Worm (Caenorhabditis elegans) whole organism, L2 larva: ENCODE measurements around the gene M03B6.1.

ENCODE experiments used
- C34F6.9 ChIP-seq: fragments of 150-350 bp; optimal IDR thresholded peaks from 2 replicates; lab custom pipeline; 2014; ENCODE audit warnings: missing biosample characterization, missing genetic modification characterization
- R02D3.7 ChIP-seq: fragments of 150-350 bp; optimal IDR thresholded peaks from 2 replicates; lab custom pipeline; 2014; ENCODE audit warnings: missing biosample characterization, missing genetic modification characterization
- Y55F3AM.14 ChIP-seq: fragments of 200-800 bp; sonication (Bioruptor generic); optimal IDR thresholded peaks from 2 replicates; lab custom pipeline; 2018; ENCODE audit warnings: mild to moderate bottlenecking, missing genetic modification characterization, missing compliant biosample characterization
- ZK546.5 ChIP-seq: sonication (generic microtip); optimal IDR thresholded peaks from 2 replicates; lab custom pipeline; 2017; ENCODE audit warnings: missing biosample characterization, missing genetic modification characterization
- aly-2 ChIP-seq: fragments of 150-350 bp; optimal IDR thresholded peaks from 2 replicates; lab custom pipeline; 2014; ENCODE audit warnings: missing biosample characterization, missing genetic modification characterization
- ama-1 ChIP-seq: fragments of 150-350 bp; optimal IDR thresholded peaks from 2 replicates; lab custom pipeline; 2018; ENCODE audit warnings: inconsistent platforms
- blmp-1 ChIP-seq: sonication (generic microtip); optimal IDR thresholded peaks from 2 replicates; lab custom pipeline; 2017; ENCODE audit warnings: missing genetic modification characterization, mild to moderate bottlenecking, missing compliant biosample characterization, antibody characterized with exemption, moderate library complexity; ENCODE audit not compliant: insufficient read depth
- ceh-16 ChIP-seq: fragments of 150-350 bp; optimal IDR thresholded peaks from 2 replicates; lab custom pipeline; 2014; ENCODE audit warnings: missing biosample characterization, missing genetic modification characterization
- ceh-82 ChIP-seq: fragments of 150-350 bp; optimal IDR thresholded peaks from 2 replicates; lab custom pipeline; 2014; ENCODE audit warnings: missing biosample characterization, missing genetic modification characterization
- dmd-4 ChIP-seq: sonication (generic microtip); optimal IDR thresholded peaks from 2 replicates; lab custom pipeline; 2017; ENCODE audit warnings: missing biosample characterization, missing genetic modification characterization
- egl-27 ChIP-seq: sonication (generic microtip); optimal IDR thresholded peaks from 3 replicates; lab custom pipeline; 2017; ENCODE audit warnings: missing biosample characterization, missing genetic modification reagents, missing genetic modification characterization
- elt-1 ChIP-seq: fragments of 150-350 bp; optimal IDR thresholded peaks from 2 replicates; lab custom pipeline; 2014; ENCODE audit warnings: missing biosample characterization, missing genetic modification characterization
- elt-3 ChIP-seq: sonication (generic microtip); optimal IDR thresholded peaks from 2 replicates; lab custom pipeline; 2017; ENCODE audit warnings: missing biosample characterization, missing genetic modification characterization
- fos-1 ChIP-seq: fragments of 150-350 bp; optimal IDR thresholded peaks from 2 replicates; lab custom pipeline; 2014; ENCODE audit warnings: missing biosample characterization, missing genetic modification characterization
- gmeb-1 ChIP-seq: fragments of 150-350 bp; optimal IDR thresholded peaks from 2 replicates; lab custom pipeline; 2014; ENCODE audit warnings: missing biosample characterization, missing genetic modification characterization
- lin-11 ChIP-seq: fragments of 150-350 bp; sonication (generic microtip); optimal IDR thresholded peaks from 2 replicates; lab custom pipeline; 2014; ENCODE audit warnings: missing biosample characterization, missing genetic modification characterization, inconsistent platforms, mixed read lengths
- lin-13 ChIP-seq: fragments of 150-350 bp; optimal IDR thresholded peaks from 2 replicates; lab custom pipeline; 2014; ENCODE audit warnings: missing biosample characterization, missing genetic modification reagents, missing genetic modification characterization
- lin-39 ChIP-seq: fragments of 150-350 bp; optimal IDR thresholded peaks from 2 replicates; lab custom pipeline; 2014; ENCODE audit warnings: missing biosample characterization, missing genetic modification reagents, missing genetic modification characterization
- lsy-2 ChIP-seq, 2 experiments: fragments of 150-350 bp in 1 of 2; sonication (generic microtip) in 1 of 2; optimal IDR thresholded peaks; 2 replicates each; lab custom pipeline; 2014 to 2017; ENCODE audit warnings: missing biosample characterization in 2 of 2, missing genetic modification characterization in 2 of 2
- mab-5 ChIP-seq: fragments of 150-350 bp; optimal IDR thresholded peaks from 2 replicates; lab custom pipeline; 2014; ENCODE audit warnings: missing biosample characterization, missing genetic modification characterization
- mdl-1 ChIP-seq, 2 experiments: fragments of 150-350 bp in 1 of 2; sonication (generic microtip) in 1 of 2; optimal IDR thresholded peaks; 2 replicates each; lab custom pipeline; 2017; ENCODE audit warnings: missing biosample characterization in 2 of 2, missing genetic modification characterization in 2 of 2
- nhr-10 ChIP-seq: sonication (generic microtip); optimal IDR thresholded peaks from 2 replicates; lab custom pipeline; 2017; ENCODE audit warnings: missing biosample characterization, missing genetic modification characterization
- nhr-11 ChIP-seq: fragments of 150-350 bp; optimal IDR thresholded peaks from 2 replicates; lab custom pipeline; 2014; ENCODE audit warnings: missing biosample characterization, missing genetic modification characterization
- nhr-12 ChIP-seq: fragments of 150-350 bp; optimal IDR thresholded peaks from 2 replicates; lab custom pipeline; 2014; ENCODE audit warnings: missing biosample characterization, missing genetic modification characterization
- nhr-129 ChIP-seq: fragments of 150-350 bp; optimal IDR thresholded peaks from 2 replicates; lab custom pipeline; 2014; ENCODE audit warnings: missing biosample characterization, missing genetic modification characterization
- nhr-21 ChIP-seq: fragments of 150-350 bp; optimal IDR thresholded peaks from 2 replicates; lab custom pipeline; 2014; ENCODE audit warnings: missing biosample characterization, missing genetic modification characterization
- nhr-237 ChIP-seq: fragments of 150-350 bp; optimal IDR thresholded peaks from 2 replicates; lab custom pipeline; 2014; ENCODE audit warnings: missing biosample characterization, missing genetic modification characterization
- nhr-25 ChIP-seq: fragments of 150-350 bp; sonication (generic microtip); optimal IDR thresholded peaks from 3 replicates; lab custom pipeline; 2014; ENCODE audit warnings: missing biosample characterization, missing genetic modification characterization
- nhr-6 ChIP-seq: fragments of 150-350 bp; optimal IDR thresholded peaks from 2 replicates; lab custom pipeline; 2014; ENCODE audit warnings: missing biosample characterization, missing genetic modification characterization
- nhr-77 ChIP-seq: fragments of 150-350 bp; optimal IDR thresholded peaks from 2 replicates; lab custom pipeline; 2014; ENCODE audit warnings: missing biosample characterization, missing genetic modification characterization
- skn-1 ChIP-seq: sonication (generic microtip); optimal IDR thresholded peaks from 2 replicates; lab custom pipeline; 2017; ENCODE audit warnings: missing biosample characterization, missing genetic modification characterization
- sma-3 ChIP-seq: sonication (generic microtip); optimal IDR thresholded peaks from 2 replicates; lab custom pipeline; 2016; ENCODE audit warnings: missing genetic modification reagents, missing genetic modification characterization, missing compliant biosample characterization
- sma-9 ChIP-seq, 2 experiments: fragments of 150-350 bp in 1 of 2; sonication (generic microtip) in 1 of 2; optimal IDR thresholded peaks; 2 replicates each; lab custom pipeline; 2014 to 2016; ENCODE audit warnings: missing genetic modification characterization in 2 of 2, mild to moderate bottlenecking in 1 of 2, missing biosample characterization in 1 of 2, missing compliant biosample characterization in 1 of 2, missing genetic modification reagents in 1 of 2, moderate library complexity in 1 of 2
- snpc-4 ChIP-seq: fragments of 150-350 bp; optimal IDR thresholded peaks from 2 replicates; lab custom pipeline; 2014; ENCODE audit warnings: missing biosample characterization, missing genetic modification characterization
- unc-55 ChIP-seq: fragments of 150-350 bp; sonication (generic microtip); optimal IDR thresholded peaks from 3 replicates; lab custom pipeline; 2014; ENCODE audit warnings: missing biosample characterization, missing genetic modification reagents, missing genetic modification characterization
- unc-62 ChIP-seq: fragments of 150-350 bp; optimal IDR thresholded peaks from 2 replicates; lab custom pipeline; 2014; ENCODE audit warnings: missing biosample characterization, missing genetic modification reagents, missing genetic modification characterization
- zag-1 ChIP-seq: fragments of 150-350 bp; optimal IDR thresholded peaks from 2 replicates; lab custom pipeline; 2014; ENCODE audit warnings: missing biosample characterization, missing genetic modification characterization
- ztf-1 ChIP-seq: fragments of 200-800 bp; sonication (Bioruptor generic); conservative IDR thresholded peaks from 2 replicates; pipeline ENCODE4 v1.3.6; 2022; ENCODE audit warnings: missing genetic modification characterization, missing compliant biosample characterization
- ztf-11 ChIP-seq: sonication (generic microtip); optimal IDR thresholded peaks from 2 replicates; lab custom pipeline; 2017; ENCODE audit warnings: missing biosample characterization, missing genetic modification characterization
- ztf-4 ChIP-seq: fragments of 150-350 bp; optimal IDR thresholded peaks from 2 replicates; lab custom pipeline; 2014; ENCODE audit warnings: missing biosample characterization, missing genetic modification characterization

M03B6.1 gene

DNA sequence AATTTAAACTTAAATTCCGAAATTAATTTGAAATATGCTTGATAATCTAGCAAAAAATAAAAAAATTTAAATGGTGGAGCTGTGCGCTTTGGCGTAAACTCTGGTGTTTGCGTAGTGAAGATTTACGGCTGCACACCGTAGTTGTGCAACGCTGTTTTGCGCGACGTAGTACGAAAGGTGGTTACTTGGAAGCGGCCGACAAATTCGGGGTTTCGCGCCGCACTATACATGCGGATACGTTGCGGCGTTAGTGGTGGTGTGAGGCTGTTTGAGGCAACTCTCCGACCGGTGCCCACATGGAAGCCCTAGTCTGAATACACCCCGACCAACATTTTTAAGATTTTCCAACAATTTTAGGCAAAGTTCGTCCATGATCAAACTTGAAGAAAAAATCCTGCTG is 8.0 kb upstream of the M03B6.1 start:
- TF ChIP-seq nhr-11 (no peak), snpc-4 (peak; percentile 7)
- TF ChIP-seq, all 48 proteins: peak for 1

ce11 chrX:13834127-13834526 is 7.3 kb upstream of the M03B6.1 start, which contains the start of gene F19D8.2:
Gene F19D8.2, plus strand, starts transcription at chrX:13834427.
- TF ChIP-seq unc-55 (GFP tag; lab: Kevin White, UChicago) (no peak), gmeb-1 (tag; lab: Kevin White, UChicago) (no peak), nhr-129 (no peak), dmd-4 (tag; lab: Kevin White, UChicago) (no peak), egl-27 (no peak), zag-1 (tag; lab: Kevin White, UChicago) (no peak), C34F6.9 (tag; lab: Kevin White, UChicago) (no peak), lin-11 (tag; lab: Kevin White, UChicago) (no peak), nhr-10 (tag; lab: Kevin White, UChicago) (no peak), ztf-1 (GFP tag; lab: Robert Waterston, UW) (no peak), nhr-237 (tag; lab: Kevin White, UChicago) (no peak), fos-1 (tag; lab: Kevin White, UChicago) (no peak), nhr-25 (tag; lab: Kevin White, UChicago) (no peak), ceh-16 (no peak), sma-9 (GFP tag; optimal IDR thresholded peaks at IDR 0.05; lab: Kevin White, UChicago) (no peak), sma-9 (tag; optimal IDR thresholded peaks at IDR 0.05; lab: Kevin White, UChicago) (no peak), nhr-77 (tag; lab: Kevin White, UChicago) (no peak), elt-3 (tag; lab: Kevin White, UChicago) (no peak), skn-1 (tag; lab: Kevin White, UChicago) (no peak)

ce11 chrX:13838019-13838418 is 3.4 kb upstream of the M03B6.1 start:
- TF ChIP-seq ztf-4 (no peak), nhr-10 (tag; lab: Kevin White, UChicago) (no peak), aly-2 (tag; lab: Kevin White, UChicago) (no peak), lsy-2 (tag; optimal IDR thresholded peaks at IDR 0.05; lab: Kevin White, UChicago) (no peak), ceh-82 (tag; lab: Kevin White, UChicago) (no peak), unc-62 (no peak), ztf-1 (GFP tag; lab: Robert Waterston, UW) (no peak), nhr-21 (tag; lab: Kevin White, UChicago) (no peak), blmp-1 (tag; lab: Kevin White, UChicago) (no peak), skn-1 (tag; lab: Kevin White, UChicago) (no peak), mdl-1 (tag; optimal IDR thresholded peaks at IDR 0.05; lab: Kevin White, UChicago) (no peak), Y55F3AM.14 (GFP tag; lab: Kevin White, UChicago) (no peak), ama-1 (no peak), lin-39 (no peak)

DNA sequence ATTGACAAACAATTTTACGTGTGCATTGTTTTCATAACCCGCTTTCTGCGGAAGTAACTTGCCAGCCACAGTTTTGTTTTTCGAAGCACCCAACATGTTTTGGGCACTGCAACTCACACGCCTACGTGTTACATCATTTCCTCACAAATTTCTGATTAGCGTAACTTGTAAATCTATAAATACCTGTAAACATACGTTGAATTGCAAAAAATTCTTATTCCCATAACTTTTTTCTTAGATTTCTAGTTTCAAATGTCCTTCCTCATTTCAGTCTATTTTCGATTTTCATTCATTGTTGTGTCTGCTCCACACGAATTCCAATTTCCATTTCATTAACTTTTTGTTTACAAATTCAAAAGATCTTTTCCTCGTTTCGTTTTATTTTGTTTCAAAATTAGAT is 1.1 kb upstream of the M03B6.1 start:
- TF ChIP-seq unc-55 (GFP tag; lab: Kevin White, UChicago) (no peak), dmd-4 (tag; lab: Kevin White, UChicago) (no peak), lin-13 (no peak), nhr-6 (tag; lab: Kevin White, UChicago) (no peak), snpc-4 (no peak), mdl-1 (tag; optimal IDR thresholded peaks at IDR 0.05; lab: Kevin White, UChicago) (no peak), R02D3.7 (tag; lab: Kevin White, UChicago) (no peak), nhr-10 (tag; lab: Kevin White, UChicago) (no peak), ama-1 (no peak), nhr-129 (no peak), sma-3 (GFP tag; lab: Kevin White, UChicago) (no peak), zag-1 (tag; lab: Kevin White, UChicago) (no peak), gmeb-1 (tag; lab: Kevin White, UChicago) (no peak), egl-27 (no peak), ZK546.5 (no peak)

ce11 chrX:13843676-13844075 is 2.3 kb downstream of the M03B6.1 start, which contains the start of gene M03B6.5:
Gene M03B6.5, plus strand, starts transcription at chrX:13843976.
- TF ChIP-seq ZK546.5 (no peak), nhr-12 (tag; lab: Kevin White, UChicago) (no peak), elt-1 (no peak), sma-9 (GFP tag; optimal IDR thresholded peaks at IDR 0.05; lab: Kevin White, UChicago) (no peak), sma-9 (tag; optimal IDR thresholded peaks at IDR 0.05; lab: Kevin White, UChicago) (no peak), mab-5 (tag; lab: Kevin White, UChicago) (no peak), Y55F3AM.14 (GFP tag; lab: Kevin White, UChicago) (no peak), R02D3.7 (tag; lab: Kevin White, UChicago) (no peak), ztf-11 (no peak)
